Worm (Caenorhabditis elegans) whole organism, L3 larva: ENCODE measurements around the gene srd-35.

Source experiments
- R02D3.7 ChIP-seq: fragments of 150-350 bp; optimal IDR thresholded peaks from 2 replicates; lab custom pipeline; 2014; ENCODE audit warnings: missing biosample characterization, missing genetic modification characterization
- ZK546.5 ChIP-seq: sonication (generic microtip); optimal IDR thresholded peaks from 2 replicates; lab custom pipeline; 2017; ENCODE audit warnings: missing biosample characterization, missing genetic modification characterization
- ceh-16 ChIP-seq: sonication (generic microtip); optimal IDR thresholded peaks from 2 replicates; lab custom pipeline; 2017; ENCODE audit warnings: missing biosample characterization, missing genetic modification characterization
- lin-39 ChIP-seq: fragments of 150-350 bp; optimal IDR thresholded peaks from 2 replicates; lab custom pipeline; 2018; ENCODE audit warnings: missing biosample characterization, missing genetic modification reagents, missing genetic modification characterization
- mdl-1 ChIP-seq: fragments of 150-350 bp; optimal IDR thresholded peaks from 2 replicates; lab custom pipeline; 2014; ENCODE audit warnings: missing biosample characterization, missing genetic modification characterization
- nhr-237 ChIP-seq: fragments of 150-350 bp; optimal IDR thresholded peaks from 2 replicates; lab custom pipeline; 2014; ENCODE audit warnings: missing biosample characterization, missing genetic modification characterization
- nhr-28 ChIP-seq: fragments of 150-350 bp; optimal IDR thresholded peaks from 2 replicates; lab custom pipeline; 2014; ENCODE audit warnings: missing biosample characterization, missing genetic modification characterization
- pha-4 ChIP-seq: fragments of 150-350 bp; optimal IDR thresholded peaks from 2 replicates; lab custom pipeline; 2014; ENCODE audit warnings: missing biosample characterization, missing genetic modification reagents, missing genetic modification characterization

DNA sequence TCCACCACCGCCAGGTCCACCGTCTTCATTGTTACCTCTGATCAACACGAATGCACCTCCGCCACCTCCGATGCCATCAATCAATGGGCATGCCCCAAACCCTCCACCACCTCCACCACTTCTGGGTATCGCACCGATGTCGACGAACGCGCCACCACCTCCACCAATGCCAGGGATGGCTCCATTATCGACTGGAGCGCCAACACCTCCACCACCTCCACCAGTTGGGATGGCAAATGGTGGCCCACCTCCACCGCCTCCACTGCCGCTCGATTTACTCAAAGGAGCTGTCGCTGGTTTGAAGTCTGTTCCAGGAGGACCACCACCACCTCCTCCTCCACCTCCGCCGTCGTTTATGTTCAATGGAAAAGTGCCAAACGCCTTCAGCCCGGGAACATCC lies 40.2 kb downstream of the srd-35 start:
- no peak for TF ChIP-seq nhr-237 (tag; lab: Kevin White, UChicago)
- TF ChIP-seq nhr-28 (tag; lab: Kevin White, UChicago), result no peak
- no peak for TF ChIP-seq mdl-1
- TF ChIP-seq lin-39 (tag; lab: Kevin White, UChicago), result no peak
- no peak for TF ChIP-seq ZK546.5
- TF ChIP-seq ceh-16, result no peak
- no peak for TF ChIP-seq pha-4
- TF ChIP-seq R02D3.7, result no peak
